Worm (Caenorhabditis elegans) whole organism, late embryonic: Measurements from ENCODE around the gene hlh-25.

ENCODE experiments used
- elt-2 ChIP-seq: sonication (generic microtip); optimal IDR thresholded peaks from 2 replicates; lab custom pipeline; 2016; ENCODE audit warnings: missing genetic modification reagents, missing genetic modification characterization, missing compliant biosample characterization
- sox-4 ChIP-seq: sonication (generic microtip); optimal IDR thresholded peaks from 2 replicates; lab custom pipeline; 2017; ENCODE audit warnings: mild to moderate bottlenecking, missing genetic modification characterization, inconsistent platforms, missing compliant biosample characterization

DNA sequence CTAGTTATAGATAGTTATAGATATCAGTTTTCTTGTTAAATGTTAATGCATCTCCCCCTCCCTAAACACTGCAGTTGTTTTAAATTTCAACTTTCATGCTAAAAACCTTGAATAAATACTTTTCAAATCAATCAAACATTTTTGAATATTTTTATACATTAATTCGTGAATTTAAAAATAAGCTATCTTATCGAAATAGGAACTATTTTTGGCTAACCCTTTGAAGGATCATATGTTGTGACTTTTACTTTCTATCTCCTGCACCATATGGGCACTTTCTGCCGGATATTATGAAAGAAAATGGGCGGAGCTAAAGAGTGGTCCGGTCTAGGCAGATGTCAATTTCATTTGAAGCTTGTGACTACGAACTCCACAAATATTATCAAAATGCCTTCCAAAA lies 12.4 kb upstream of the hlh-25 start, which contains the start of gene ZK177.11:
- TF ChIP-seq sox-4 (tag; lab: Kevin White, UChicago) (no peak), elt-2 (tag; lab: Kevin White, UChicago) (no peak)
